Worm (Caenorhabditis elegans) whole organism, young adult: Measurements from ENCODE around the gene rpl-5.

ENCODE experiments used
- C17E4.6 ChIP-seq: fragments of 200-800 bp; sonication (Bioruptor generic); IDR thresholded peaks from 2 replicates; pipeline ENCODE4 v1.3.6; 2022; ENCODE audit warnings: missing genetic modification reagents, missing genetic modification characterization, missing compliant biosample characterization
- D2030.7 ChIP-seq: fragments of 200-800 bp; sonication (Bioruptor generic); IDR thresholded peaks from 2 replicates; pipeline ENCODE4 v1.3.6; 2022; ENCODE audit warnings: missing genetic modification reagents, missing genetic modification characterization, missing compliant biosample characterization
- F10E7.11 ChIP-seq: sonication (generic microtip); optimal IDR thresholded peaks from 2 replicates; lab custom pipeline; 2017; ENCODE audit warnings: mild to moderate bottlenecking, missing genetic modification characterization, moderate library complexity, missing compliant biosample characterization
- F22D6.2 ChIP-seq: sonication (generic microtip); optimal IDR thresholded peaks from 2 replicates; lab custom pipeline; 2016; ENCODE audit warnings: mild to moderate bottlenecking, missing genetic modification characterization, missing compliant biosample characterization
- F33H1.4 ChIP-seq: fragments of 200-800 bp; sonication (Bioruptor generic); IDR thresholded peaks from 2 replicates; pipeline ENCODE4 v1.3.6; 2022; ENCODE audit warnings: missing genetic modification reagents, missing genetic modification characterization, missing compliant biosample characterization
- F49E8.2 ChIP-seq: sonication (generic microtip); optimal IDR thresholded peaks from 3 replicates; lab custom pipeline; 2017; ENCODE audit warnings: missing genetic modification characterization, mild to moderate bottlenecking, missing compliant biosample characterization, antibody characterized with exemption, moderate library complexity; ENCODE audit not compliant: insufficient read depth
- F57A8.1 ChIP-seq: fragments of 200-800 bp; sonication (Bioruptor generic); optimal IDR thresholded peaks from 2 replicates; lab custom pipeline; 2018; ENCODE audit warnings: mild to moderate bottlenecking, missing genetic modification characterization, moderate library complexity, missing compliant biosample characterization
- F57C9.4 ChIP-seq: sonication (generic microtip); optimal IDR thresholded peaks from 2 replicates; lab custom pipeline; 2017; ENCODE audit warnings: mild to moderate bottlenecking, missing genetic modification characterization, missing compliant biosample characterization
- K12H6.12 ChIP-seq: fragments of 200-800 bp; sonication (Bioruptor generic); optimal IDR thresholded peaks from 2 replicates; lab custom pipeline; 2018; ENCODE audit warnings: mild to moderate bottlenecking, missing genetic modification characterization, missing compliant biosample characterization
- T26A5.8 ChIP-seq: sonication (generic microtip); optimal IDR thresholded peaks from 2 replicates; lab custom pipeline; 2016; ENCODE audit warnings: missing genetic modification characterization, missing compliant biosample characterization
- athp-1 ChIP-seq: sonication (generic microtip); optimal IDR thresholded peaks from 2 replicates; lab custom pipeline; 2017; ENCODE audit warnings: mild to moderate bottlenecking, missing genetic modification characterization, missing compliant biosample characterization
- attf-5 ChIP-seq: fragments of 200-800 bp; sonication (Bioruptor generic); optimal IDR thresholded peaks from 2 replicates; lab custom pipeline; 2018; ENCODE audit warnings: mild to moderate bottlenecking, missing genetic modification characterization, missing compliant biosample characterization
- bed-1 ChIP-seq: fragments of 200-800 bp; sonication (Bioruptor generic); IDR thresholded peaks from 2 replicates; pipeline ENCODE4 v1.3.6; 2022; ENCODE audit warnings: missing genetic modification reagents, missing genetic modification characterization, missing compliant biosample characterization
- ceh-100 ChIP-seq: fragments of 200-800 bp; sonication (Bioruptor generic); IDR thresholded peaks from 2 replicates; pipeline ENCODE4 v1.3.6; 2022; ENCODE audit warnings: missing genetic modification reagents, missing genetic modification characterization, missing compliant biosample characterization
- ceh-58 ChIP-seq: fragments of 200-800 bp; sonication (Bioruptor generic); IDR thresholded peaks from 2 replicates; pipeline ENCODE4 v1.3.6; 2022; ENCODE audit warnings: missing genetic modification characterization, missing compliant biosample characterization
- ceh-79 ChIP-seq: sonication (generic microtip); optimal IDR thresholded peaks from 2 replicates; lab custom pipeline; 2017; ENCODE audit warnings: mild to moderate bottlenecking, missing genetic modification characterization, missing compliant biosample characterization
- ceh-91 ChIP-seq: fragments of 200-800 bp; sonication (Bioruptor generic); IDR thresholded peaks from 2 replicates; pipeline ENCODE4 v1.3.6; 2022; ENCODE audit warnings: missing genetic modification reagents, missing genetic modification characterization, missing compliant biosample characterization
- dox-1 ChIP-seq: fragments of 200-800 bp; sonication (Bioruptor generic); IDR thresholded peaks from 2 replicates; pipeline ENCODE4 v1.3.6; 2022; ENCODE audit warnings: missing genetic modification reagents, missing genetic modification characterization, missing compliant biosample characterization
- egl-18 ChIP-seq: fragments of 200-800 bp; sonication (Bioruptor generic); IDR thresholded peaks from 2 replicates; pipeline ENCODE4 v1.3.6; 2022; ENCODE audit warnings: missing genetic modification reagents, missing genetic modification characterization, missing compliant biosample characterization
- egrh-3 ChIP-seq: fragments of 200-800 bp; sonication (Bioruptor generic); IDR thresholded peaks from 2 replicates; pipeline ENCODE4 v1.3.6; 2022; ENCODE audit warnings: missing genetic modification reagents, missing genetic modification characterization, missing compliant biosample characterization
- ekl-4 ChIP-seq: fragments of 200-800 bp; sonication (Bioruptor generic); IDR thresholded peaks from 2 replicates; pipeline ENCODE4 v1.3.6; 2022; ENCODE audit warnings: missing genetic modification reagents, missing genetic modification characterization, missing compliant biosample characterization
- him-1 ChIP-seq: sonication (generic microtip); optimal IDR thresholded peaks from 2 replicates; lab custom pipeline; 2016; ENCODE audit warnings: missing genotype, missing genetic modification reagents, missing genetic modification characterization, missing compliant biosample characterization
- hlh-26 ChIP-seq: fragments of 200-800 bp; sonication (Bioruptor generic); conservative IDR thresholded peaks from 2 replicates; pipeline ENCODE4 v1.3.6; 2022; ENCODE audit warnings: missing genetic modification reagents, missing genetic modification characterization, missing compliant biosample characterization
- hmg-20 ChIP-seq: fragments of 200-800 bp; sonication (Bioruptor generic); IDR thresholded peaks from 2 replicates; pipeline ENCODE4 v1.3.6; 2022; ENCODE audit warnings: missing genetic modification reagents, missing genetic modification characterization, missing compliant biosample characterization
- hrde-1 ChIP-seq: sonication (generic microtip); optimal IDR thresholded peaks from 2 replicates; lab custom pipeline; 2016; ENCODE audit warnings: missing genetic modification characterization, mild to moderate bottlenecking, missing compliant biosample characterization, moderate library complexity, missing genotype, missing genetic modification reagents, borderline replicate concordance
- lin-40 ChIP-seq: sonication (generic microtip); optimal IDR thresholded peaks from 2 replicates; lab custom pipeline; 2016; ENCODE audit warnings: missing genetic modification characterization, mild to moderate bottlenecking, missing compliant biosample characterization, missing genotype, missing genetic modification reagents
- lsl-1 ChIP-seq: fragments of 200-800 bp; sonication (Bioruptor generic); optimal IDR thresholded peaks from 2 replicates; lab custom pipeline; 2018; ENCODE audit warnings: mild to moderate bottlenecking, missing genetic modification characterization, moderate library complexity, missing compliant biosample characterization
- nhr-90 ChIP-seq: sonication (generic microtip); optimal IDR thresholded peaks from 2 replicates; lab custom pipeline; 2016; ENCODE audit warnings: missing genotype, mild to moderate bottlenecking, missing genetic modification characterization, missing compliant biosample characterization
- snpc-1.1 ChIP-seq: sonication (generic microtip); optimal IDR thresholded peaks from 2 replicates; lab custom pipeline; 2017; ENCODE audit warnings: missing genetic modification characterization, mild to moderate bottlenecking, missing compliant biosample characterization, antibody characterized with exemption, moderate library complexity, missing genotype, missing genetic modification reagents; ENCODE audit not compliant: insufficient read depth
- snpc-3.4 ChIP-seq: sonication (generic microtip); optimal IDR thresholded peaks from 2 replicates; lab custom pipeline; 2017; ENCODE audit warnings: missing genetic modification characterization, mild to moderate bottlenecking, missing compliant biosample characterization, antibody characterized with exemption, moderate library complexity, missing genotype, missing genetic modification reagents
- snpc-4 ChIP-seq, 5 experiments: fragments of 150-350 bp in 1 of 5; sonication (generic microtip) in 4 of 5; optimal IDR thresholded peaks; 2 replicates each; lab custom pipeline; 2014 to 2018; ENCODE audit warnings: missing genetic modification characterization in 5 of 5, missing biosample characterization in 3 of 5, antibody characterized with exemption in 2 of 5, mild to moderate bottlenecking in 2 of 5, missing compliant biosample characterization in 2 of 5, missing genotype in 2 of 5, moderate library complexity in 2 of 5, missing genetic modification reagents in 1 of 5
- somi-1 ChIP-seq: fragments of 200-800 bp; sonication (Bioruptor generic); optimal IDR thresholded peaks from 2 replicates; lab custom pipeline; 2018; ENCODE audit warnings: mild to moderate bottlenecking, missing genetic modification characterization, missing compliant biosample characterization
- tbp1 ChIP-seq: fragments of 200-800 bp; sonication (Bioruptor generic); optimal IDR thresholded peaks from 2 replicates; lab custom pipeline; 2018; ENCODE audit warnings: mild to moderate bottlenecking, missing genetic modification characterization, missing compliant biosample characterization
- tbx-9 ChIP-seq: sonication (generic microtip); optimal IDR thresholded peaks from 2 replicates; lab custom pipeline; 2016; ENCODE audit warnings: borderline replicate concordance, missing genetic modification characterization, inconsistent platforms, missing compliant biosample characterization
- unc-130 ChIP-seq: sonication (generic microtip); optimal IDR thresholded peaks from 2 replicates; lab custom pipeline; 2016; ENCODE audit warnings: missing genetic modification reagents, missing genetic modification characterization, missing compliant biosample characterization
- unc-62 ChIP-seq: fragments of 150-350 bp; optimal IDR thresholded peaks from 2 replicates; lab custom pipeline; 2014; ENCODE audit warnings: missing biosample characterization, missing genetic modification reagents, missing genetic modification characterization
- xnd-1 ChIP-seq: sonication (generic microtip); optimal IDR thresholded peaks from 2 replicates; lab custom pipeline; 2016; ENCODE audit warnings: missing genotype, missing genetic modification reagents, missing genetic modification characterization, missing compliant biosample characterization
- zim-3 ChIP-seq: sonication (generic microtip); optimal IDR thresholded peaks from 2 replicates; lab custom pipeline; 2017; ENCODE audit warnings: mild to moderate bottlenecking, missing genetic modification characterization, moderate library complexity, missing compliant biosample characterization

The rpl-5 gene

DNA sequence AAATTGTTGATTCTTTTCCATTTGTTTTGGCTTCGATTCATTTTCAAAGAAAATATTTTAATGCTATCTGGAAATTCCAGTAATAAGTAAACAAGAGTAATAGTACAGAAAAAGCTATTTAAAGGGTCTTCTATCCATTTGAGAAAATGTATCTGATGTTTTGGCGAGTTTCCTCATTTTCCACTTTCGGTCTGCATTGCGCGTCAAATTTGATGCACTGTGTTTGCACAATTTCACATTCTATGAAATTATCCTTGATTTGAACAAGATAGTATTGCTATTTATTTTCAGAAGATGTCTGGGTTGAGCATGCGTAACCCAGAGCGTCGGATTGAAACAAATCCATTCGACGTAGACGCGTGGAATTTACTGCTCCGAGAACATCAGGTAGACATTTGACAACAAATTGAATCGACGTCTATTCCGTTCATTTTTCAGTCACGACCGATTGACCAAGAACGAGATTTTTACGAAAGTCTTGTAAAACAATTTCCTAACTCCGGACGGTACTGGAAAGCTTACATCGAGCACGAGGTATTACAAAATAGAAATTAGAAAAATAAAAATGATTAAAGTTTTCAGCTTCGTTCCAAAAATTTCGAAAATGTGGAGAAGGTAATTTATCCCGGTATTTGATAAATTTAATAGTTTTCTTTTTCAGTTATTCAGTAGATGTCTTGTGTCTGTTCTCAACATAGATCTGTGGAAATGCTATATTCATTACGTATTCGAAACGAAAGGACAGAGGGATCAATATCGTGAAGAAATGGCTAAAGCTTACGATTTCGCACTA, 34.0 kb downstream of the rpl-5 start, which contains the start of gene suf-1 (continued):
- TF ChIP-seq snpc-1.1 (peak; percentile 64), lin-40 (tag; lab: Kevin White, UChicago) (no peak), attf-5 (peak; percentile 24), F22D6.2 (tag; lab: Kevin White, UChicago) (no peak), unc-130 (GFP tag; lab: Kevin White, UChicago) (peak; percentile 69), egrh-3 (GFP tag; lab: Robert Waterston, UW) (no peak)

DNA sequence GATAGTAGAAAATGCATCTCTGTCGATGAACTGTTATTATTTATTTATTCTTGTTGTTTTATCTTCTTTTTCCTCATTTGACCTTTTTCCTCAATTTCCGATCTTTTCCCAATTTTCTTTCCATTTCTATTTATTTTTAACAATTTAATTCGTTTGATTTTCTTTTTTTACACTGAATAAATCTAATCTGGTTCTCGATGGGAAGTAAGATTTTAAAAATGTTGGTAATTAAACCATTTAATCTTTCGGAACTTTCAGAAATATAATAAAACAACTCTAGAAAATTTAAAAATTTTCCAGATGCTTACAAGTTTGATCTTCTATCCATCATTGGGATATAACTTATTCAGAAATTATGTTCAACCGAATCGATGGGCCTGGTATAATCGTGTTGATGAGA, 36.8 kb downstream of the rpl-5 start, which contains the start of gene F28C6.8:
F28C6.8 (plus strand) TSS at position 301 of the 400 bp plus-strand sequence.
- no peak for TF ChIP-seq zim-3 (tag; lab: Kevin White, UChicago)
- TF ChIP-seq egl-18 (GFP tag; lab: Robert Waterston, UW): no peak
- TF ChIP-seq K12H6.12 (tag; lab: Kevin White, UChicago): no peak
- no peak for TF ChIP-seq lsl-1 (GFP tag; lab: Kevin White, UChicago)
- peak; percentile 16 for TF ChIP-seq F49E8.2 (tag; lab: Kevin White, UChicago)
- no peak for TF ChIP-seq hlh-26 (GFP tag; lab: Robert Waterston, UW)
- no peak for TF ChIP-seq F10E7.11

DNA sequence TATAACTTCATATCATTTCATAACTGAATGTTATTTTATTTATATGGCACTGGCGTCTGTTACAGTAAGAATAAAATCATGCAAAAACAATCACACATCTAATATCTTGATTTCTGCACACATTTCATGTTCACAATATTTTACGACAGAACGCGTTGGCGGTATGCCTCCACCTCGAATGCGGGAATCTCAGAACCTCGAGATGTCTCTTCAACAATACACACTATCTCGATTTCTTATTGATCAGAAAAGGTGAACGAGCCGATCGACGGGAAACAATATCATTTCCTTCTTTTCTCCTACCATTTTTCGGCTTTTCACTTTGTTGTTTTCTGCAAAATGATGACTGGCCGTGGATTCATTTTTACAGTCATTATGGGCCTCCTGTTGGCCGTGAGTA, 37.9 kb downstream of the rpl-5 start, which contains the start of gene F28C6.10:
F28C6.10 (plus strand) TSS at position 301 of the 400 bp plus-strand sequence.
- TF ChIP-seq him-1 (peak; percentile 28), xnd-1 (tag; lab: Kevin White, UChicago) (no peak)

DNA sequence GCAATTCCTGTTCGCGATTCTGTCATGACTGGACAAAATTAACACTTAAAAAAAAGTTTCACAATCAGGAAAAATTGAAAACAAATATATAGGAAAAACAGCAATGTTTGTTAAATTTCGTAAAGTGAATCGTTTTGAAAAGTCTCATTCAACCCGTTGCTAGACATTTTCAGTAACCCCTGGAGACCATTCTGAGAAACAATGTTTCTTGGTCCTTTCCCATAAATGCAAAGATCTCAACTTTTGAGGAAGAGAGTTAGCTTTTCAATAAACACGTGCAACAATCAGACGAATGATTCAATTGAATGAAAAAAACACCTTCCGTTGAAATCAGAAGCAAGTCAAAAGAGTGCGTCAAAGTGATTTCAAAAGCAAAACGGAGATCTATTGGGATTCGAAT, 40.4 kb downstream of the rpl-5 start, which contains the start of gene F28C6.9:
F28C6.9 (minus strand) TSS at position 101 of the 400 bp plus-strand sequence.
- TF ChIP-seq attf-5: no peak
- TF ChIP-seq tbp1 (GFP tag; lab: Kevin White, UChicago): no peak
- no peak for TF ChIP-seq unc-62 (GFP tag; lab: Kevin White, UChicago)
- TF ChIP-seq ceh-100 (GFP tag; lab: Robert Waterston, UW): no peak
- no peak for TF ChIP-seq tbx-9 (tag; lab: Kevin White, UChicago)
- TF ChIP-seq T26A5.8 (tag; lab: Kevin White, UChicago): no peak
- TF ChIP-seq hrde-1 (tag; lab: Kevin White, UChicago): no peak
- no peak for TF ChIP-seq ceh-79 (tag; lab: Kevin White, UChicago)
- TF ChIP-seq somi-1: no peak
- TF ChIP-seq F57C9.4 (tag; lab: Kevin White, UChicago): no peak
- no peak for TF ChIP-seq snpc-4 (GFP tag; optimal IDR thresholded peaks at IDR 0.05; lab: Kevin White, UChicago)
- TF ChIP-seq snpc-4 (tag; optimal IDR thresholded peaks at IDR 0.05; lab: Kevin White, UChicago): no peak
- TF ChIP-seq nhr-90 (tag; lab: Kevin White, UChicago): no peak
- no peak for TF ChIP-seq C17E4.6 (GFP tag; lab: Robert Waterston, UW)
- TF ChIP-seq bed-1 (GFP tag; lab: Robert Waterston, UW): no peak
- no peak for TF ChIP-seq dox-1 (GFP tag; lab: Robert Waterston, UW)
- TF ChIP-seq, all 124 proteins: peak for 0

DNA sequence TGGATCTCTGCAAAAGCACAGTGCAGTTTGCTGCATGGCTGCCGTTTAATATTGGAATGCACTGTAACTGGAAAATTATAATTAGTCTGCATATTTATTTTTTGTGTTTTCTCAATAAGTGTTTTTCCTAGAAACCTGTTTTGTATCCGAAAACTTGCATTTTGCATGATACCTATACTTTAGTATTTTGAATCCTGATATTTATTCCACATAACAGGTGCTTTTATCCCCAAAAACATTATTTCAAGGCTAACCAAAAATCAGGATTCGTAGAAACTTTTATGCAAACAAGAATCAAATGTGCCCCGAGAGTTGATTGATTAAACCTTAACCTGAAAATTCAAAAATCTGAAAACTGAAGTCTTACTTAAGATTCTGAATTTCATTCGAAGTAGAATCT, 40.9 kb downstream of the rpl-5 start:
- no peak for TF ChIP-seq snpc-3.4
- no peak for TF ChIP-seq F57A8.1
- TF ChIP-seq him-1: no peak
- TF ChIP-seq hmg-20 (GFP tag; lab: Robert Waterston, UW): no peak
- no peak for TF ChIP-seq lin-40 (tag; lab: Kevin White, UChicago)
- no peak for TF ChIP-seq K12H6.12 (tag; lab: Kevin White, UChicago)
- no peak for TF ChIP-seq ekl-4 (GFP tag; lab: Robert Waterston, UW)
- no peak for TF ChIP-seq F33H1.4 (GFP tag; lab: Robert Waterston, UW)
- TF ChIP-seq ceh-91 (GFP tag; lab: Robert Waterston, UW): no peak
- TF ChIP-seq athp-1 (tag; lab: Kevin White, UChicago): no peak
- TF ChIP-seq ceh-58 (GFP tag; lab: Robert Waterston, UW): no peak
- TF ChIP-seq D2030.7 (GFP tag; lab: Robert Waterston, UW): no peak
